Worm (Caenorhabditis elegans) whole organism, mixed stage, embryonic: Measurements from ENCODE around the gene set-17.
A peak's percentile ranks its signal among the peaks of the same experiment; 100 is the strongest.

ENCODE experiments used
- blmp-1 ChIP-seq: fragments of 150-350 bp; optimal IDR thresholded peaks from 2 replicates; lab custom pipeline; 2014; ENCODE audit warnings: missing biosample characterization, missing genetic modification characterization
- ceh-39 ChIP-seq: fragments of 150-350 bp; optimal IDR thresholded peaks from 2 replicates; lab custom pipeline; 2014; ENCODE audit warnings: missing biosample characterization, missing genetic modification characterization
- ceh-43 ChIP-seq: fragments of 200-800 bp; sonication (Bioruptor generic); optimal IDR thresholded peaks from 2 replicates; lab custom pipeline; 2018; ENCODE audit warnings: mild to moderate bottlenecking, missing genetic modification characterization, moderate library complexity, missing compliant biosample characterization
- ceh-83 ChIP-seq: fragments of 200-800 bp; sonication (Bioruptor generic); optimal IDR thresholded peaks from 2 replicates; lab custom pipeline; 2018; ENCODE audit warnings: mild to moderate bottlenecking, missing genetic modification characterization, missing compliant biosample characterization
- ces-1 ChIP-seq: fragments of 150-350 bp; optimal IDR thresholded peaks from 2 replicates; lab custom pipeline; 2014; ENCODE audit warnings: missing biosample characterization, missing genetic modification reagents, missing genetic modification characterization
- cnd-1 ChIP-seq: fragments of 200-800 bp; sonication (Bioruptor generic); optimal IDR thresholded peaks from 2 replicates; lab custom pipeline; 2018; ENCODE audit warnings: mild to moderate bottlenecking, missing genetic modification characterization, missing compliant biosample characterization
- drap-1 ChIP-seq: fragments of 200-800 bp; sonication (Bioruptor generic); optimal IDR thresholded peaks from 3 replicates; lab custom pipeline; 2018; ENCODE audit warnings: mild to moderate bottlenecking, missing genetic modification characterization, missing compliant biosample characterization
- elt-1 ChIP-seq: sonication (generic microtip); optimal IDR thresholded peaks from 2 replicates; lab custom pipeline; 2017; ENCODE audit warnings: missing genetic modification characterization, mild to moderate bottlenecking, missing compliant biosample characterization, antibody characterized with exemption, moderate library complexity, borderline replicate concordance; ENCODE audit not compliant: insufficient read depth
- elt-3 ChIP-seq: fragments of 150-350 bp; optimal IDR thresholded peaks from 2 replicates; lab custom pipeline; 2014; ENCODE audit warnings: missing biosample characterization, missing genetic modification characterization
- flh-1 ChIP-seq: fragments of 200-800 bp; sonication (Bioruptor generic); optimal IDR thresholded peaks from 2 replicates; lab custom pipeline; 2018; ENCODE audit warnings: mild to moderate bottlenecking, missing genetic modification characterization, moderate library complexity, missing compliant biosample characterization
- ham-2 ChIP-seq: fragments of 200-800 bp; sonication (Bioruptor generic); optimal IDR thresholded peaks from 2 replicates; lab custom pipeline; 2018; ENCODE audit warnings: mild to moderate bottlenecking, missing genetic modification characterization, missing compliant biosample characterization
- lin-13 ChIP-seq: fragments of 150-350 bp; optimal IDR thresholded peaks from 2 replicates; lab custom pipeline; 2014; ENCODE audit warnings: missing biosample characterization, missing genetic modification characterization
- lin-32 ChIP-seq: fragments of 200-800 bp; sonication (Bioruptor generic); optimal IDR thresholded peaks from 2 replicates; lab custom pipeline; 2018; ENCODE audit warnings: mild to moderate bottlenecking, missing genetic modification characterization, missing compliant biosample characterization
- lsy-2 ChIP-seq: fragments of 150-350 bp; optimal IDR thresholded peaks from 2 replicates; lab custom pipeline; 2014; ENCODE audit warnings: missing biosample characterization, missing genetic modification characterization
- mep-1 ChIP-seq: fragments of 150-350 bp; optimal IDR thresholded peaks from 2 replicates; lab custom pipeline; 2017; ENCODE audit warnings: missing biosample characterization, missing genetic modification reagents, missing genetic modification characterization, inconsistent platforms
- mls-2 ChIP-seq: sonication (generic microtip); optimal IDR thresholded peaks from 2 replicates; lab custom pipeline; 2016; ENCODE audit warnings: mild to moderate bottlenecking, missing genetic modification characterization, moderate library complexity, missing compliant biosample characterization
- nhr-12 ChIP-seq: fragments of 150-350 bp; optimal IDR thresholded peaks from 2 replicates; lab custom pipeline; 2014; ENCODE audit warnings: missing biosample characterization, missing genetic modification characterization
- nhr-237 ChIP-seq: fragments of 150-350 bp; optimal IDR thresholded peaks from 2 replicates; lab custom pipeline; 2014; ENCODE audit warnings: missing biosample characterization, missing genetic modification characterization
- nhr-28 ChIP-seq: fragments of 150-350 bp; optimal IDR thresholded peaks from 2 replicates; lab custom pipeline; 2014; ENCODE audit warnings: missing biosample characterization, missing genetic modification characterization
- nhr-76 ChIP-seq: sonication (generic microtip); optimal IDR thresholded peaks from 2 replicates; lab custom pipeline; 2017; ENCODE audit warnings: missing biosample characterization, missing genetic modification characterization
- pha-4 ChIP-seq: fragments of 150-350 bp; optimal IDR thresholded peaks from 2 replicates; lab custom pipeline; 2018; ENCODE audit warnings: missing biosample characterization, missing genetic modification reagents, missing genetic modification characterization
- sem-2 ChIP-seq: fragments of 200-800 bp; sonication (Bioruptor generic); optimal IDR thresholded peaks from 2 replicates; lab custom pipeline; 2018; ENCODE audit warnings: mild to moderate bottlenecking, missing genetic modification characterization, missing compliant biosample characterization
- snpc-4 ChIP-seq: fragments of 150-350 bp; optimal IDR thresholded peaks from 2 replicates; lab custom pipeline; 2014; ENCODE audit warnings: missing biosample characterization, missing genetic modification characterization
- tbx-8 ChIP-seq: fragments of 200-800 bp; sonication (Bioruptor generic); optimal IDR thresholded peaks from 2 replicates; lab custom pipeline; 2018; ENCODE audit warnings: mild to moderate bottlenecking, missing genetic modification characterization, moderate library complexity, missing compliant biosample characterization
- unc-120 ChIP-seq: sonication (generic microtip); optimal IDR thresholded peaks from 2 replicates; lab custom pipeline; 2017; ENCODE audit warnings: missing genetic modification characterization, missing compliant biosample characterization; ENCODE audit not compliant: poor library complexity, severe bottlenecking
- unc-39 ChIP-seq: fragments of 150-350 bp; optimal IDR thresholded peaks from 2 replicates; lab custom pipeline; 2014; ENCODE audit warnings: missing biosample characterization, missing genetic modification characterization
- unc-62 ChIP-seq: fragments of 150-350 bp; optimal IDR thresholded peaks from 2 replicates; lab custom pipeline; 2014; ENCODE audit warnings: missing biosample characterization, missing genetic modification reagents, missing genetic modification characterization

Gene set-17

ce11 chrII:8953703-8954102 lies 13.4 kb upstream of the set-17 start:
- TF ChIP-seq ceh-39 (tag; lab: Kevin White, UChicago) (no peak), tbx-8 (GFP tag; lab: Kevin White, UChicago) (no peak), elt-1 (tag; lab: Kevin White, UChicago) (peak; percentile 16)

- TF ChIP-seq blmp-1 (no peak), mep-1 (tag; lab: Kevin White, UChicago) (no peak), ceh-39 (tag; lab: Kevin White, UChicago) (no peak), ceh-83 (no peak), nhr-12 (tag; lab: Kevin White, UChicago) (no peak), ham-2 (no peak), nhr-76 (tag; lab: Kevin White, UChicago) (no peak), sem-2 (GFP tag; lab: Kevin White, UChicago) (no peak), mls-2 (tag; lab: Kevin White, UChicago) (no peak), unc-39 (tag; lab: Kevin White, UChicago) (no peak), lin-13 (no peak), unc-120 (no peak), drap-1 (GFP tag; lab: Kevin White, UChicago) (no peak), elt-3 (no peak), nhr-28 (tag; lab: Kevin White, UChicago) (no peak), tbx-8 (GFP tag; lab: Kevin White, UChicago) (no peak), ceh-43 (GFP tag; lab: Kevin White, UChicago) (no peak)
Observed at ce11 chrII:8951270-8951669, 11.0 kb upstream of the set-17 start.

- TF ChIP-seq elt-1 (tag; lab: Kevin White, UChicago) (no peak), ces-1 (peak; percentile 52), blmp-1 (no peak), tbx-8 (GFP tag; lab: Kevin White, UChicago) (no peak)
- TF ChIP-seq, all 35 proteins: peak for 1
Observed at ce11 chrII:8948640-8949039, 8.4 kb upstream of the set-17 start.

DNA sequence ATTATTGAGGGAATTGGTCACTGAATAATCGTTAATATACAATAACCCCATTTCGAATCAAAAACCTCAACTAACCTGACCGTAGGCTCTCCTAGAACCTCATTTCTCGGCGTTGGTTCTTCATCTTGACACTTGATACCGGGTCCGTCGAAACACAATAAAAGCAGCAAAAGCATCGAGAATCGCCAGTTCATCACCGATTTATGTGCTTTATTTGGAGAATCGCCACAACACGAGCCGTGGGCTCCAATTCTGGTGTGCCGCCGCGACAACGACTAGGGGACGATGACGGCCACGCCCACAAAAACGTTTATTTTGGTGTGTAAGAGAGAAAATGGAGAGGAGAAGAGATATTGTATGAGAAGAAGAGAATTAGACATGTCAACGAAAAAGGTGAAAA lies 7.1 kb upstream of the set-17 start, which contains the start of gene cutl-15:
cutl-15 (minus strand) TSS at position 298 of the 400 bp plus-strand sequence.
- no peak for TF ChIP-seq lsy-2
- TF ChIP-seq nhr-237 = no peak
- TF ChIP-seq unc-39 (tag; lab: Kevin White, UChicago) = no peak
- no peak for TF ChIP-seq mls-2 (tag; lab: Kevin White, UChicago)
- no peak for TF ChIP-seq nhr-12 (tag; lab: Kevin White, UChicago)
- TF ChIP-seq unc-120 = no peak
- no peak for TF ChIP-seq drap-1 (GFP tag; lab: Kevin White, UChicago)
- TF ChIP-seq cnd-1 = no peak
- TF ChIP-seq flh-1 (GFP tag; lab: Kevin White, UChicago) = no peak
- no peak for TF ChIP-seq elt-3

ce11 chrII:8945167-8945566 lies 4.9 kb upstream of the set-17 start:
- peak; percentile 72 for TF ChIP-seq ces-1
- TF ChIP-seq tbx-8 (GFP tag; lab: Kevin White, UChicago) = no peak

DNA sequence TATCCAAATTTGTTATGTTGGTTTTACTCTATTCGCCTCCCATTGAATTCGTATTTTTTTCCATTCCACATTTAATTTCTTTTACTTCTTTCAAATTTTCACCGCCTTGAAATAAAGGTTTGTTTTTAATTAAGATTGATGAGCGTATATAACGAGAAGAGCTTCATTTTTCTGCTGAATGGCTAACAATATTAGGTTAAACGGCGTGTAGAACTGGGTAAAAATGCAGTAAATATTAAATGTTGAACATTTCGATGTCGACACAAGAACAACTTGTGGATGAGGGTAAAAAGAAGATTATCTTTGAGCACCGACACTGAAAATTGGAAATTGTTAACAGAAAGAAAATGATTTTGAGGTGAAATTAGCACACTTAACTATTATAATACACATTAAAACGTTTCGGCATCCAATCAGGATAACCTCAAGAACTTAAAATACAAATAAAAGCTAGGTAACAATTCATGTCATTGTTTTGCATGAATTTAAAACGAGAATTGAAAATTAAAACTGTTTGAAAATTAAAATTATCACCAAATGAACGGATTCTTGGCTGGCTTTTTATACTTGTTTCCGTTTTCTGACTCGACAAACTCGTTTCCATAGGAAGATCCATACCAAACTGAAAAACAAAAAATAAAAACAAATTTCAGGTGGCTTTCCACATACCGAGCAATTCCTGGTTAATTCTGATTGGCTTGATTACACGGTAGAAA lies 1.2 kb downstream of the set-17 start:
- TF ChIP-seq nhr-237 = no peak
- no peak for TF ChIP-seq ham-2
- no peak for TF ChIP-seq ceh-83
- TF ChIP-seq unc-62 (GFP tag; lab: Kevin White, UChicago) = no peak
- TF ChIP-seq snpc-4 (tag; lab: Kevin White, UChicago) = no peak
- no peak for TF ChIP-seq pha-4 (tag; lab: Kevin White, UChicago)
- TF ChIP-seq mls-2 (tag; lab: Kevin White, UChicago) = no peak
- TF ChIP-seq unc-39 (tag; lab: Kevin White, UChicago) = no peak
- TF ChIP-seq ces-1 = no peak
- no peak for TF ChIP-seq lin-13
- TF ChIP-seq lin-32 (GFP tag; lab: Kevin White, UChicago) = no peak
